Worm (Caenorhabditis elegans) whole organism, L1 larva: ENCODE results near the gene ceh-23.

Source experiments
- alr-1 ChIP-seq: fragments of 200-800 bp; sonication (Bioruptor generic); optimal IDR thresholded peaks from 2 replicates; lab custom pipeline; 2018; ENCODE audit warnings: borderline replicate concordance, mild to moderate bottlenecking, missing genetic modification characterization, missing compliant biosample characterization
- ama-1 ChIP-seq: fragments of 150-350 bp; optimal IDR thresholded peaks from 2 replicates; lab custom pipeline; 2014
- blmp-1 ChIP-seq: fragments of 150-350 bp; optimal IDR thresholded peaks from 2 replicates; lab custom pipeline; 2014; ENCODE audit warnings: missing biosample characterization, missing genetic modification characterization
- ceh-8 ChIP-seq: fragments of 200-800 bp; sonication (Bioruptor generic); optimal IDR thresholded peaks from 2 replicates; lab custom pipeline; 2018; ENCODE audit warnings: mild to moderate bottlenecking, missing genetic modification characterization, moderate library complexity, missing compliant biosample characterization
- dpl-1 ChIP-seq, 3 experiments: fragments of 150-350 bp in 2 of 3; sonication (generic microtip) in 1 of 3; optimal IDR thresholded peaks; 2 replicates each; lab custom pipeline; 2014 to 2017; ENCODE audit warnings: missing biosample characterization in 3 of 3, missing genetic modification characterization in 3 of 3, missing genetic modification reagents in 3 of 3
- dsc-1 ChIP-seq: sonication (generic microtip); optimal IDR thresholded peaks from 2 replicates; lab custom pipeline; 2016; ENCODE audit warnings: mild to moderate bottlenecking, missing genetic modification characterization, missing compliant biosample characterization
- efl-1 ChIP-seq, 4 experiments: fragments of 150-350 bp; optimal IDR thresholded peaks in 3 of 4; peaks in 1 of 4; 1 replicate in 1 of 4; 2 replicates in 3 of 4; lab custom pipeline; 2014; ENCODE audit warnings: missing biosample characterization in 2 of 4, missing genetic modification characterization in 2 of 4, missing genetic modification reagents in 2 of 4
- egl-13 ChIP-seq: sonication (generic microtip); optimal IDR thresholded peaks from 2 replicates; lab custom pipeline; 2016; ENCODE audit warnings: missing genotype, missing genetic modification reagents, missing genetic modification characterization, missing compliant biosample characterization
- fkh-4 ChIP-seq: sonication (generic microtip); optimal IDR thresholded peaks from 2 replicates; lab custom pipeline; 2016; ENCODE audit warnings: missing compliant biosample characterization, missing genetic modification characterization, borderline replicate concordance
- fkh-8 ChIP-seq: sonication (generic microtip); optimal IDR thresholded peaks from 2 replicates; lab custom pipeline; 2016; ENCODE audit warnings: mild to moderate bottlenecking, missing genetic modification characterization, missing compliant biosample characterization
- grh-1 ChIP-seq: fragments of 200-800 bp; sonication (Bioruptor generic); IDR thresholded peaks from 2 replicates; pipeline ENCODE4 v1.3.6; 2022; ENCODE audit warnings: missing genetic modification reagents, missing genetic modification characterization, missing compliant biosample characterization
- hpl-2 ChIP-seq: fragments of 150-350 bp; optimal IDR thresholded peaks from 2 replicates; lab custom pipeline; 2014; ENCODE audit warnings: missing biosample characterization, missing genetic modification reagents, missing genetic modification characterization
- jun-1 ChIP-seq: fragments of 150-350 bp; optimal IDR thresholded peaks from 2 replicates; lab custom pipeline; 2014; ENCODE audit warnings: missing biosample characterization, missing genetic modification reagents, missing genetic modification characterization
- lin-13 ChIP-seq: fragments of 150-350 bp; optimal IDR thresholded peaks from 2 replicates; lab custom pipeline; 2014; ENCODE audit warnings: missing biosample characterization, missing genetic modification reagents, missing genetic modification characterization
- lin-35 ChIP-seq, 2 experiments: fragments of 150-350 bp; optimal IDR thresholded peaks; 2 replicates each; lab custom pipeline; 2014; ENCODE audit warnings: missing biosample characterization in 2 of 2, missing genetic modification characterization in 2 of 2, missing genetic modification reagents in 2 of 2
- lin-39 ChIP-seq: fragments of 150-350 bp; optimal IDR thresholded peaks from 2 replicates; lab custom pipeline; 2014; ENCODE audit warnings: missing biosample characterization, missing genetic modification reagents, missing genetic modification characterization
- lir-3 ChIP-seq: sonication (generic microtip); optimal IDR thresholded peaks from 2 replicates; lab custom pipeline; 2016; ENCODE audit warnings: mild to moderate bottlenecking, missing genetic modification characterization, moderate library complexity, missing compliant biosample characterization; ENCODE audit not compliant: poor library complexity
- mdl-1 ChIP-seq, 2 experiments: fragments of 150-350 bp; optimal IDR thresholded peaks; 2 replicates each; lab custom pipeline; 2014 to 2017; ENCODE audit warnings: missing biosample characterization in 2 of 2, missing genetic modification characterization in 2 of 2, inconsistent platforms in 1 of 2
- mef-2 ChIP-seq: fragments of 150-350 bp; optimal IDR thresholded peaks from 2 replicates; lab custom pipeline; 2014; ENCODE audit warnings: missing biosample characterization, missing genetic modification characterization
- mep-1 ChIP-seq: fragments of 150-350 bp; optimal IDR thresholded peaks from 2 replicates; lab custom pipeline; 2014; ENCODE audit warnings: missing biosample characterization, missing genetic modification characterization
- nhr-12 ChIP-seq: sonication (generic microtip); optimal IDR thresholded peaks from 2 replicates; lab custom pipeline; 2017; ENCODE audit warnings: missing biosample characterization, missing genetic modification characterization
- nhr-47 ChIP-seq: sonication (generic microtip); optimal IDR thresholded peaks from 2 replicates; lab custom pipeline; 2016; ENCODE audit warnings: mild to moderate bottlenecking, missing genetic modification characterization, moderate library complexity, missing compliant biosample characterization
- nhr-71 ChIP-seq: sonication (generic microtip); optimal IDR thresholded peaks from 2 replicates; lab custom pipeline; 2016; ENCODE audit warnings: mild to moderate bottlenecking, missing genetic modification characterization, moderate library complexity, missing compliant biosample characterization
- nhr-76 ChIP-seq: sonication (generic microtip); optimal IDR thresholded peaks from 2 replicates; lab custom pipeline; 2017; ENCODE audit warnings: missing biosample characterization, missing genetic modification characterization
- nhr-90 ChIP-seq: sonication (generic microtip); optimal IDR thresholded peaks from 2 replicates; lab custom pipeline; 2016; ENCODE audit warnings: mild to moderate bottlenecking, missing genetic modification characterization, missing compliant biosample characterization; ENCODE audit not compliant: poor library complexity
- pag-3 ChIP-seq: sonication (generic microtip); optimal IDR thresholded peaks from 2 replicates; lab custom pipeline; 2017; ENCODE audit warnings: missing genetic modification characterization, mild to moderate bottlenecking, missing compliant biosample characterization, antibody characterized with exemption, borderline replicate concordance; ENCODE audit not compliant: insufficient read depth
- pax-3 ChIP-seq: fragments of 200-800 bp; sonication (Bioruptor generic); optimal IDR thresholded peaks from 2 replicates; lab custom pipeline; 2018; ENCODE audit warnings: mild to moderate bottlenecking, missing genetic modification characterization, moderate library complexity, missing compliant biosample characterization
- pqm-1 ChIP-seq: sonication (generic microtip); optimal IDR thresholded peaks from 3 replicates; lab custom pipeline; 2017; ENCODE audit warnings: missing biosample characterization, missing genetic modification characterization
- sox-4 ChIP-seq: sonication (generic microtip); optimal IDR thresholded peaks from 2 replicates; lab custom pipeline; 2016; ENCODE audit warnings: missing genetic modification characterization, missing compliant biosample characterization
- sup-37 ChIP-seq: fragments of 200-800 bp; sonication (Bioruptor generic); optimal IDR thresholded peaks from 2 replicates; lab custom pipeline; 2018; ENCODE audit warnings: mild to moderate bottlenecking, missing genetic modification characterization, missing compliant biosample characterization
- swsn-7 ChIP-seq: sonication (generic microtip); optimal IDR thresholded peaks from 2 replicates; lab custom pipeline; 2016; ENCODE audit warnings: missing genetic modification characterization, missing compliant biosample characterization
- unc-130 ChIP-seq: fragments of 150-350 bp; optimal IDR thresholded peaks from 2 replicates; lab custom pipeline; 2017; ENCODE audit warnings: missing biosample characterization, missing genetic modification characterization, inconsistent platforms
- unc-30 ChIP-seq: sonication (generic microtip); optimal IDR thresholded peaks from 2 replicates; lab custom pipeline; 2017; ENCODE audit warnings: missing biosample characterization, missing genetic modification characterization
- unc-62 ChIP-seq: fragments of 150-350 bp; optimal IDR thresholded peaks from 2 replicates; lab custom pipeline; 2014; ENCODE audit warnings: missing biosample characterization, missing genetic modification reagents, missing genetic modification characterization
- xbp-1 ChIP-seq: sonication (generic microtip); optimal IDR thresholded peaks from 2 replicates; lab custom pipeline; 2016; ENCODE audit warnings: missing genetic modification characterization, missing compliant biosample characterization
- ztf-11 ChIP-seq, 2 experiments: sonication (generic microtip); optimal IDR thresholded peaks; 2 replicates each; lab custom pipeline; 2016 to 2017; ENCODE audit warnings: missing genetic modification characterization in 2 of 2, missing biosample characterization in 1 of 2, missing compliant biosample characterization in 1 of 2
- ztf-4 ChIP-seq: fragments of 150-350 bp; optimal IDR thresholded peaks from 2 replicates; lab custom pipeline; 2014; ENCODE audit warnings: missing biosample characterization, missing genetic modification characterization

Gene ceh-23

DNA sequence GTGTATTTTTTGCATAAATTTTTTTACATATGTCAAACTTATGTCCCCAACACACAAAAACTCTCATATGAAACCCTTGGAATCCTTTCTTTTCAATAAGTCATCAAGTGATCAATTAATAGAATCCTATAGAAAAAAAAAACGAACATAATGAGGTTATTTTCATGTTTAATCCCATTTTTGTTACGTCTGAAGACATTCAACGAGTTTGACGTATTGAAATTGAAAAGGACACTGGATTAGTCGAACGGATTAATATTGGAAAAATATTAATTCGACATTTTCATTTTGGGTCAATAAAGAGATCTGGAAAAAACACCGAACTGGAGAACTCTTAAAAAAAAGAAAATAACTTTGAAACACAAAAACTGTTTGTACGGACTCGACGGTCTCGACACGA, 6.9 kb upstream of the ceh-23 start:
- TF ChIP-seq sox-4 (peak; percentile 38), blmp-1 (tag; lab: Kevin White, UChicago) (no peak), efl-1 (optimal IDR thresholded peaks at IDR 0.05; lab: Kevin White, UChicago) (no peak), efl-1 (GFP tag; optimal IDR thresholded peaks at IDR 0.05 in 1 of 2; lab: Kevin White, UChicago) (no peak), unc-130 (no peak), pax-3 (tag; lab: Kevin White, UChicago) (peak; percentile 65), dpl-1 (GFP tag; optimal IDR thresholded peaks at IDR 0.05; lab: Kevin White, UChicago) (no peak), fkh-8 (tag; lab: Kevin White, UChicago) (peak; percentile 3), pag-3 (tag; lab: Kevin White, UChicago) (no peak), dsc-1 (tag; lab: Kevin White, UChicago) (peak; percentile 96)

DNA sequence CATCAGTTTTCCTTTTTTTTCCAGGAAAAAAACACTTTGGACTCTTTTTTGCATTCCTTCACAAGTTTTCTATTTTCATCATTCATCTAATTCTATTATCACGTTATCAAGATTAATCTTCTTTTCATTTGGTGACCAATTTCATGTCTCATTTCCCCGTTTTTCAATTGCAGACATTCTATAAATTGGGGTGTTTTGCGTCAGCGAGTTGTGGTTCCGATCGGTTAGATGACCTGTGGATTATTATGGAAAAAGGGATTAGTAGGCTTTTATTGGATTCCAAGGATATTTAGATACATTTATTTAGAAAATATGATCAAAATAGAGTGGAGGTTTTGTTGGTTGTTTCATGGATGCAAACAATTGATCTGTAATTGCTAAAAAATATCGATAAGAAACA, 4.5 kb upstream of the ceh-23 start:
- peak; percentile 99 for TF ChIP-seq dsc-1 (tag; lab: Kevin White, UChicago)
- peak; percentile 28 for TF ChIP-seq egl-13 (tag; lab: Kevin White, UChicago)
- peak; percentile 35 for TF ChIP-seq nhr-71 (tag; lab: Kevin White, UChicago)
- peak; percentile 20 for TF ChIP-seq nhr-47
- TF ChIP-seq fkh-4 (tag; lab: Kevin White, UChicago): peak; percentile 25
- no peak for TF ChIP-seq unc-30 (tag; lab: Kevin White, UChicago)
- no peak for TF ChIP-seq ztf-4 (tag; lab: Kevin White, UChicago)
- TF ChIP-seq efl-1 (optimal IDR thresholded peaks at IDR 0.05; lab: Kevin White, UChicago): no peak
- TF ChIP-seq efl-1 (GFP tag; optimal IDR thresholded peaks at IDR 0.05 in 1 of 2; lab: Kevin White, UChicago): no peak
- TF ChIP-seq jun-1 (tag; lab: Kevin White, UChicago): no peak
- peak; percentile 62 for TF ChIP-seq pax-3 (tag; lab: Kevin White, UChicago)
- peak; percentile 32 for TF ChIP-seq fkh-8 (tag; lab: Kevin White, UChicago)
- no peak for TF ChIP-seq unc-62 (GFP tag; lab: Kevin White, UChicago)
- peak; percentile 53 for TF ChIP-seq sox-4

DNA sequence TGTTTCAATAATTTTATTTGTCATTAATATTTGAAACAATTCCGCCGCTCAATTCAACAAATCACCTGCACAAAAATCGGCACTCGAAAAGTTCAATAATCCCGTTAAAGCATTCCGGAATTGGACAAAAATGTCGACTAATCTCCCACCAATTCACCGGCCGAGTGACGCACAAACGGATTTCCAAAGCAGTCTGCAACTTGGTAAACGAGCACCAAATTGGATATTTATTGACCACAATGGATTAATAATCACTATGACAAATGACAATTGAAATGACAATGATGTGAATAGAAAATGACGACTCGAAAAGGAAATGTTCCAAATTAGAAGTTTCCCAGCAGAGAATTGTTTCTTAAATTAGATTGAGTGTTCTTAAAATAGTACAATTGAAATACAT, 3.7 kb upstream of the ceh-23 start:
- TF ChIP-seq dsc-1 (tag; lab: Kevin White, UChicago): peak; percentile 93
- TF ChIP-seq fkh-8 (tag; lab: Kevin White, UChicago): peak; percentile 23
- peak; percentile 49 for TF ChIP-seq pax-3 (tag; lab: Kevin White, UChicago)
- no peak for TF ChIP-seq mdl-1 (tag; optimal IDR thresholded peaks at IDR 0.05; lab: Kevin White, UChicago)

DNA sequence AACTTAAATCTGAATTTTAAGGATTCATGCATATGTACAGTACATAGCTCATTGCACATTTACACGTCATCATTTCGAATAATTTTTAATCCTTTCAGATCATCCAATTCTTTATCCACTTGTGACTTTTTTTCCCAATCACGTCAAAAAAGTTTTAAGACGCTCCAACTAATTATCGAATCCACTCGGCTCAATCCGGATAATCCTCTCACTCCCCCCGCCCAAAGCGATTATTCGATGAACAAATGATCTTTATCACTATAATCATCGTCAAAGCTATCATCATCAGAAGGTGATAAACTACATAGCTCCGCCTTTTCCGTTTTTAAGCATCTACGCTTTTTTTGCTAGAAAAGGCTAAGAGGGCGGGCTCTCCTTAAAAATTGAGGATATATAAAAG, 1.8 kb upstream of the ceh-23 start:
- TF ChIP-seq fkh-4 (tag; lab: Kevin White, UChicago) (peak; percentile 2), fkh-8 (tag; lab: Kevin White, UChicago) (peak; percentile 20), unc-62 (GFP tag; lab: Kevin White, UChicago) (no peak), nhr-76 (no peak), sup-37 (GFP tag; lab: Kevin White, UChicago) (no peak), grh-1 (GFP tag; lab: Robert Waterston, UW) (no peak), mep-1 (no peak), ztf-4 (tag; lab: Kevin White, UChicago) (no peak), ceh-8 (GFP tag; lab: Kevin White, UChicago) (no peak), alr-1 (tag; lab: Kevin White, UChicago) (no peak), xbp-1 (tag; lab: Kevin White, UChicago) (no peak), nhr-12 (tag; lab: Kevin White, UChicago) (no peak), unc-30 (tag; lab: Kevin White, UChicago) (no peak), lin-13 (GFP tag; lab: Kevin White, UChicago) (no peak), lin-35 (GFP tag; optimal IDR thresholded peaks at IDR 0.05; lab: Kevin White, UChicago) (no peak), pqm-1 (tag; lab: Kevin White, UChicago) (no peak), hpl-2 (GFP tag; lab: Kevin White, UChicago) (no peak), swsn-7 (no peak), lin-39 (tag; lab: Kevin White, UChicago) (no peak), lir-3 (tag; lab: Kevin White, UChicago) (no peak), mef-2 (tag; lab: Kevin White, UChicago) (no peak), egl-13 (tag; lab: Kevin White, UChicago) (peak; percentile 31), ztf-11 (tag; optimal IDR thresholded peaks at IDR 0.05; lab: Kevin White, UChicago) (no peak), dsc-1 (tag; lab: Kevin White, UChicago) (peak; percentile 97), nhr-71 (tag; lab: Kevin White, UChicago) (peak; percentile 5), unc-130 (no peak), ama-1 (no peak), sox-4 (peak; percentile 51), nhr-47 (peak; percentile 32), nhr-90 (tag; lab: Kevin White, UChicago) (no peak), pax-3 (tag; lab: Kevin White, UChicago) (peak; percentile 77), pag-3 (tag; lab: Kevin White, UChicago) (no peak)
